Fruit fly (Drosophila melanogaster) whole organism, embryonic: ENCODE measurements around the gene Mgat4a.

Experiments used
- CG10147 ChIP-seq: fragments of 200-800 bp; sonication (Bioruptor generic); optimal IDR thresholded peaks from 2 replicates; lab custom pipeline; 2019; ENCODE audit warnings: missing biosample characterization, mild to moderate bottlenecking, missing genetic modification characterization, moderate library complexity
- CG10462 ChIP-seq: fragments of 200-800 bp; sonication (Bioruptor generic); optimal IDR thresholded peaks from 2 replicates; lab custom pipeline; 2016; ENCODE audit warnings: missing biosample characterization, missing genetic modification characterization
- CG10565 ChIP-seq: fragments of 200-800 bp; sonication (Bioruptor generic); optimal IDR thresholded peaks from 3 replicates; lab custom pipeline; 2016; ENCODE audit warnings: missing biosample characterization, mild to moderate bottlenecking, missing genetic modification characterization
- CG10959 ChIP-seq: fragments of 200-800 bp; sonication (Bioruptor generic); IDR thresholded peaks from 2 replicates; pipeline ENCODE4 v1.3.6; 2022; ENCODE audit warnings: missing biosample characterization, missing genetic modification characterization
- CG13624 ChIP-seq: fragments of 200-800 bp; sonication (Bioruptor generic); optimal IDR thresholded peaks from 2 replicates; lab custom pipeline; 2016; ENCODE audit warnings: missing biosample characterization, missing genetic modification characterization
- CG14014 ChIP-seq: fragments of 200-800 bp; sonication (Bioruptor generic); IDR thresholded peaks from 2 replicates; pipeline ENCODE4 v1.3.6; 2022; ENCODE audit warnings: missing biosample characterization, missing genetic modification characterization
- CG14710 ChIP-seq: fragments of 200-800 bp; sonication (Bioruptor generic); optimal IDR thresholded peaks from 3 replicates; lab custom pipeline; 2019; ENCODE audit warnings: missing biosample characterization, mild to moderate bottlenecking, missing genetic modification characterization, moderate library complexity
- CG15073 ChIP-seq: fragments of 200-800 bp; sonication (Bioruptor generic); optimal IDR thresholded peaks from 2 replicates; lab custom pipeline; 2016; ENCODE audit warnings: missing biosample characterization, missing genetic modification characterization
- CG15696 ChIP-seq: fragments of 200-800 bp; sonication (Bioruptor generic); optimal IDR thresholded peaks from 2 replicates; lab custom pipeline; 2019; ENCODE audit warnings: missing biosample characterization, mild to moderate bottlenecking, missing genetic modification characterization, moderate library complexity
- CG1603 ChIP-seq: fragments of 200-800 bp; sonication (Bioruptor generic); optimal IDR thresholded peaks from 2 replicates; lab custom pipeline; 2019; ENCODE audit warnings: missing biosample characterization, mild to moderate bottlenecking, missing genetic modification characterization, moderate library complexity
- CG2199 ChIP-seq: fragments of 200-800 bp; sonication (Bioruptor generic); IDR thresholded peaks from 3 replicates; pipeline ENCODE4 v1.3.6; 2022; ENCODE audit warnings: missing biosample characterization, missing genetic modification characterization
- CG31365 ChIP-seq: fragments of 200-800 bp; sonication (Bioruptor generic); optimal IDR thresholded peaks from 2 replicates; lab custom pipeline; 2018; ENCODE audit warnings: missing biosample characterization, mild to moderate bottlenecking, missing genetic modification characterization
- CG32767 ChIP-seq: fragments of 200-800 bp; sonication (Bioruptor generic); IDR thresholded peaks from 2 replicates; pipeline ENCODE4 v1.3.6; 2022; ENCODE audit warnings: missing biosample characterization, missing genetic modification characterization
- CG3995 ChIP-seq: fragments of 200-800 bp; sonication (Bioruptor generic); optimal IDR thresholded peaks from 3 replicates; lab custom pipeline; 2016; ENCODE audit warnings: missing biosample characterization, missing genetic modification characterization
- CG4404 ChIP-seq: fragments of 200-800 bp; sonication (Bioruptor generic); IDR thresholded peaks from 2 replicates; pipeline ENCODE4 v1.3.6; 2022; ENCODE audit warnings: missing biosample characterization, missing genetic modification characterization
- CG4730 ChIP-seq: fragments of 200-800 bp; sonication (Bioruptor generic); IDR thresholded peaks from 2 replicates; pipeline ENCODE4 v1.3.6; 2022; ENCODE audit warnings: missing biosample characterization, missing genetic modification characterization
- CG4854 ChIP-seq: fragments of 200-800 bp; sonication (Bioruptor generic); optimal IDR thresholded peaks from 2 replicates; lab custom pipeline; 2016; ENCODE audit warnings: missing biosample characterization, missing genetic modification characterization, inconsistent platforms
- CG6791 ChIP-seq: fragments of 200-800 bp; sonication (Bioruptor generic); IDR thresholded peaks from 3 replicates; pipeline ENCODE4 v1.3.6; 2022; ENCODE audit warnings: missing biosample characterization, missing genetic modification characterization; ENCODE audit not compliant: partially characterized antibody
- CG7963 ChIP-seq: fragments of 200-800 bp; sonication (Bioruptor generic); IDR thresholded peaks from 3 replicates; pipeline ENCODE4 v1.3.6; 2022; ENCODE audit warnings: missing biosample characterization, missing genetic modification characterization; ENCODE audit not compliant: partially characterized antibody
- D ChIP-seq, 2 experiments: fragments of 200-800 bp in 1 of 2; fragments of >200 bp in 1 of 2; sonication (Bioruptor generic) in 1 of 2; optimal IDR thresholded peaks; 2 replicates in 1 of 2; 3 replicates in 1 of 2; lab custom pipeline; 2017; ENCODE audit warnings: mild to moderate bottlenecking in 1 of 2, missing biosample characterization in 1 of 2, missing genetic modification characterization in 1 of 2, missing genetic modification reagents in 1 of 2
- Dad ChIP-seq: fragments of 200-800 bp; sonication (Bioruptor generic); optimal IDR thresholded peaks from 3 replicates; lab custom pipeline; 2016; ENCODE audit warnings: missing biosample characterization, missing genetic modification characterization
- Dip3 ChIP-seq: fragments of 200-800 bp; sonication (Bioruptor generic); optimal IDR thresholded peaks from 3 replicates; lab custom pipeline; 2016; ENCODE audit warnings: missing biosample characterization, missing genetic modification characterization
- Dll ChIP-seq: fragments of 200-800 bp; sonication (Bioruptor generic); IDR thresholded peaks from 4 replicates; pipeline ENCODE4 v1.3.6; 2022; ENCODE audit warnings: missing biosample characterization, missing genetic modification characterization; ENCODE audit not compliant: partially characterized antibody
- Dref ChIP-seq: fragments of 200-800 bp; sonication (Bioruptor generic); IDR thresholded peaks from 2 replicates; pipeline ENCODE4 v1.3.6; 2022; ENCODE audit warnings: missing biosample characterization, missing genetic modification characterization
- E2f2 ChIP-seq: fragments of 200-800 bp; sonication (Bioruptor generic); IDR thresholded peaks from 2 replicates; pipeline ENCODE4 v1.3.6; 2022; ENCODE audit warnings: missing biosample characterization, missing genetic modification characterization
- H2.0 ChIP-seq: fragments of 200-800 bp; sonication (Bioruptor generic); IDR thresholded peaks from 2 replicates; pipeline ENCODE4 v1.3.6; 2022; ENCODE audit warnings: missing biosample characterization, missing genetic modification characterization
- NFAT ChIP-seq: fragments of 200-800 bp; sonication (Bioruptor generic); IDR thresholded peaks from 2 replicates; pipeline ENCODE4 v1.3.6; 2022; ENCODE audit warnings: missing biosample characterization, missing genetic modification characterization
- Vsx1 ChIP-seq: fragments of 200-800 bp; sonication (Bioruptor generic); optimal IDR thresholded peaks from 2 replicates; lab custom pipeline; 2017; ENCODE audit warnings: missing biosample characterization, mild to moderate bottlenecking, missing genetic modification characterization, missing genetic modification reagents
- aop ChIP-seq: fragments of 200-800 bp; sonication (Bioruptor generic); IDR thresholded peaks from 2 replicates; pipeline ENCODE4 v1.3.6; 2022; ENCODE audit warnings: missing biosample characterization, missing genetic modification characterization
- ase ChIP-seq: fragments of 200-800 bp; sonication (Bioruptor generic); IDR thresholded peaks from 3 replicates; pipeline ENCODE4 v1.3.6; 2022; ENCODE audit warnings: missing biosample characterization, missing genetic modification characterization
- bbx ChIP-seq: fragments of 200-800 bp; sonication (Bioruptor generic); IDR thresholded peaks from 2 replicates; pipeline ENCODE4 v1.3.6; 2022; ENCODE audit warnings: missing biosample characterization, missing genetic modification characterization; ENCODE audit not compliant: partially characterized antibody
- chif ChIP-seq, 2 experiments: fragments of 200-800 bp; sonication (Bioruptor generic); optimal IDR thresholded peaks; 3 replicates each; lab custom pipeline; 2016; ENCODE audit warnings: missing biosample characterization in 2 of 2, missing genetic modification characterization in 2 of 2
- ci ChIP-seq: fragments of 200-800 bp; sonication (Bioruptor generic); IDR thresholded peaks from 3 replicates; pipeline ENCODE4 v1.3.6; 2022; ENCODE audit warnings: missing biosample characterization, missing genetic modification characterization
- ems ChIP-seq: fragments of 200-800 bp; sonication (Bioruptor generic); optimal IDR thresholded peaks from 3 replicates; lab custom pipeline; 2016; ENCODE audit warnings: missing biosample characterization, missing genetic modification characterization
- fd102C ChIP-seq: fragments of 200-800 bp; sonication (Bioruptor generic); optimal IDR thresholded peaks from 2 replicates; lab custom pipeline; 2018; ENCODE audit warnings: missing biosample characterization, mild to moderate bottlenecking, missing genetic modification characterization, moderate library complexity
- gcm ChIP-seq: fragments of 200-800 bp; sonication (Bioruptor generic); optimal IDR thresholded peaks from 2 replicates; lab custom pipeline; 2019; ENCODE audit warnings: missing biosample characterization, mild to moderate bottlenecking, missing genetic modification characterization, moderate library complexity
- ind ChIP-seq: fragments of 200-800 bp; sonication (Bioruptor generic); optimal IDR thresholded peaks from 3 replicates; lab custom pipeline; 2016; ENCODE audit warnings: missing biosample characterization, missing genetic modification characterization
- insv ChIP-seq, 2 experiments: fragments of 200-800 bp; sonication (Bioruptor generic); optimal IDR thresholded peaks; 3 replicates each; lab custom pipeline; 2016 to 2018; ENCODE audit warnings: missing biosample characterization in 2 of 2, missing genetic modification characterization in 2 of 2
- inv ChIP-seq: fragments of 200-800 bp; sonication (Bioruptor generic); IDR thresholded peaks from 2 replicates; pipeline ENCODE4 v1.3.6; 2022; ENCODE audit warnings: missing biosample characterization, missing genetic modification characterization; ENCODE audit not compliant: partially characterized antibody
- ken ChIP-seq: fragments of 200-800 bp; sonication (Bioruptor generic); IDR thresholded peaks from 3 replicates; pipeline ENCODE4 v1.3.6; 2022; ENCODE audit warnings: missing biosample characterization, missing genetic modification characterization
- lbe ChIP-seq: fragments of 200-800 bp; sonication (Bioruptor generic); optimal IDR thresholded peaks from 2 replicates; lab custom pipeline; 2016; ENCODE audit warnings: missing biosample characterization, mild to moderate bottlenecking, missing genetic modification characterization
- luna ChIP-seq: fragments of 200-800 bp; sonication (Bioruptor generic); optimal IDR thresholded peaks from 2 replicates; lab custom pipeline; 2016; ENCODE audit warnings: missing biosample characterization, missing genetic modification characterization
- mam ChIP-seq: fragments of 200-800 bp; sonication (Bioruptor generic); optimal IDR thresholded peaks from 3 replicates; lab custom pipeline; 2016; ENCODE audit warnings: missing biosample characterization, missing genetic modification characterization
- pzg ChIP-seq: fragments of 200-800 bp; sonication (Bioruptor generic); optimal IDR thresholded peaks from 3 replicates; lab custom pipeline; 2018; ENCODE audit warnings: missing biosample characterization, mild to moderate bottlenecking, missing genetic modification characterization, moderate library complexity
- sima ChIP-seq: fragments of 200-800 bp; sonication (Bioruptor generic); optimal IDR thresholded peaks from 2 replicates; lab custom pipeline; 2016; ENCODE audit warnings: missing biosample characterization, missing genetic modification characterization
- sob ChIP-seq: fragments of 200-800 bp; sonication (Bioruptor generic); IDR thresholded peaks from 2 replicates; pipeline ENCODE4 v1.3.6; 2022; ENCODE audit warnings: missing biosample characterization, missing genetic modification characterization
- sr ChIP-seq: fragments of 200-800 bp; sonication (Bioruptor generic); IDR thresholded peaks from 3 replicates; pipeline ENCODE4 v1.3.6; 2022; ENCODE audit warnings: missing biosample characterization, missing genetic modification characterization
- wek ChIP-seq: fragments of 200-800 bp; sonication (Bioruptor generic); optimal IDR thresholded peaks from 3 replicates; lab custom pipeline; 2018; ENCODE audit warnings: missing biosample characterization, mild to moderate bottlenecking, missing genetic modification characterization, moderate library complexity
- zen ChIP-seq: fragments of 200-800 bp; sonication (Bioruptor generic); optimal IDR thresholded peaks from 3 replicates; lab custom pipeline; 2018; ENCODE audit warnings: missing biosample characterization, mild to moderate bottlenecking, missing genetic modification characterization, moderate library complexity
- zen2 ChIP-seq: fragments of 200-800 bp; sonication (Bioruptor generic); IDR thresholded peaks from 3 replicates; pipeline ENCODE4 v1.3.6; 2022; ENCODE audit warnings: missing biosample characterization, missing genetic modification characterization; ENCODE audit not compliant: partially characterized antibody

The Mgat4a gene

DNA sequence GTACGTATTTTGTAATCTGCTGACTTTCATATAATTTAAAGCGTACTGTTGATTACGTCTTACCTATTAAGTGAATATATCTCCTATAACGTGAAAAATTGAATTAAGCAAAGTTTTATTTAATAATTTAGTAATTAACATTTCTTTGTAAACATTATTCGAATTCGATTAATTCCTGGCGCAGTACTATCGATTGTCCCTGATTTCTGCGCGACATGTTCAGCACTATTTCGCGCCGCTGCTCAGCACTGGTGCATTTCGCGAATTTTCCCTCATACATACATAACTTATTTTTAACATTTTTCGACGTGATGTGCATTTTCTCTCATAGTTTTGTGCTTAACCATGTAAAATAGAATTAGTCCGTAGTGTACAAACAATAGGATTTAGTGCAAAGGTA lies 27.8 kb downstream of the Mgat4a start, which contains the start of gene Helz (continued):
- TF ChIP-seq CG4854 (GFP tag; lab: Kevin White, UChicago) (no peak), sob (GFP tag; lab: Robert Waterston, UW) (peak; percentile 61), ken (0 out of 3 replicates have a peak, but pooled peaks have one; percentile 16), zen (tag; lab: Kevin White, UChicago) (no peak), CG7963 (GFP tag; lab: Robert Waterston, UW) (no peak; the same call in 2 of the 3 replicates), CG10565 (no peak), NFAT (peak; percentile 32; the same call in 1 of the 2 replicates), lbe (peak; percentile 3), CG15696 (no peak), wek (GFP tag; lab: Kevin White, UChicago) (no peak), inv (GFP tag; lab: Robert Waterston, UW) (no peak), zen2 (GFP tag; lab: Robert Waterston, UW) (no peak), D (optimal IDR thresholded peaks at IDR 0.05; lab: Kevin White, UChicago) (no peak), D (GFP tag; optimal IDR thresholded peaks at IDR 0.05; lab: Kevin White, UChicago) (no peak), gcm (GFP tag; lab: Kevin White, UChicago) (no peak), ase (no peak), ems (GFP tag; lab: Kevin White, UChicago) (peak; percentile 27), CG31365 (tag; lab: Kevin White, UChicago) (no peak), Dad (GFP tag; lab: Kevin White, UChicago) (no peak), pzg (GFP tag; lab: Kevin White, UChicago) (peak; percentile 59), Dip3 (GFP tag; lab: Kevin White, UChicago) (peak; percentile 17), chif (GFP tag; optimal IDR thresholded peaks at IDR 0.05; lab: Kevin White, UChicago) (peak in 1 of 2 experiments; percentile 19), Vsx1 (GFP tag; lab: Kevin White, UChicago) (peak; percentile 20), insv (GFP tag; optimal IDR thresholded peaks at IDR 0.05; lab: Kevin White, UChicago) (no peak), H2.0 (GFP tag; lab: Robert Waterston, UW) (0 out of 2 replicates have a peak, but pooled peaks have one; percentile 12), CG10959 (GFP tag; lab: Robert Waterston, UW) (no peak), sima (GFP tag; lab: Kevin White, UChicago) (no peak), mam (GFP tag; lab: Kevin White, UChicago) (peak; percentile 29), CG4730 (GFP tag; lab: Robert Waterston, UW) (no peak), CG14014 (GFP tag; lab: Robert Waterston, UW) (peak; percentile 34; the same call in 1 of the 2 replicates), CG10462 (GFP tag; lab: Kevin White, UChicago) (no peak), bbx (GFP tag; lab: Robert Waterston, UW) (peak; percentile 68), sr (GFP tag; lab: Robert Waterston, UW) (no peak), CG14710 (no peak), CG1603 (peak; percentile 52), aop (GFP tag; lab: Robert Waterston, UW) (no peak), ind (GFP tag; lab: Kevin White, UChicago) (no peak), CG15073 (GFP tag; lab: Kevin White, UChicago) (no peak), CG10147 (GFP tag; lab: Kevin White, UChicago) (no peak), CG2199 (GFP tag; lab: Robert Waterston, UW) (no peak), CG4404 (GFP tag; lab: Robert Waterston, UW) (no peak), CG32767 (peak; percentile 13; the same call in 1 of the 2 replicates), Dref (GFP tag; lab: Robert Waterston, UW) (peak; percentile 90), Dll (GFP tag; lab: Robert Waterston, UW) (no peak), CG13624 (no peak), E2f2 (GFP tag; lab: Robert Waterston, UW) (peak; percentile 95), CG6791 (GFP tag; lab: Robert Waterston, UW) (no peak), ci (peak; percentile 63; the same call in 1 of the 3 replicates), fd102C (no peak), CG3995 (no peak), luna (GFP tag; lab: Kevin White, UChicago) (no peak)
